Fruit fly (Drosophila melanogaster) whole organism, pupa: ENCODE results near the gene CG4995.
A peak's percentile ranks its signal among the peaks of the same experiment; 100 is the strongest.

Source experiments
- CG10348 ChIP-seq: fragments of 200-800 bp; sonication (Bioruptor generic); IDR thresholded peaks from 2 replicates; pipeline ENCODE4 v1.3.6; 2022; ENCODE audit warnings: missing biosample characterization, missing genetic modification characterization
- CG12605 ChIP-seq: fragments of 200-800 bp; sonication (Bioruptor generic); IDR thresholded peaks from 2 replicates; pipeline ENCODE4 v1.3.6; 2022; ENCODE audit warnings: missing biosample characterization, missing genetic modification characterization
- CG13204 ChIP-seq: fragments of 200-800 bp; sonication (Bioruptor generic); optimal IDR thresholded peaks from 2 replicates; lab custom pipeline; 2018; ENCODE audit warnings: missing biosample characterization, mild to moderate bottlenecking, missing genetic modification characterization, moderate library complexity
- CG14655 ChIP-seq: fragments of 200-800 bp; sonication (Bioruptor generic); optimal IDR thresholded peaks from 3 replicates; lab custom pipeline; 2017; ENCODE audit warnings: mild to moderate bottlenecking, missing biosample characterization, missing genetic modification reagents, missing genetic modification characterization
- CG15710 ChIP-seq: fragments of 200-800 bp; sonication (Bioruptor generic); optimal IDR thresholded peaks from 2 replicates; lab custom pipeline; 2018; ENCODE audit warnings: missing biosample characterization, mild to moderate bottlenecking, missing genetic modification characterization, moderate library complexity
- CG17806 ChIP-seq: fragments of 200-800 bp; sonication (Bioruptor generic); optimal IDR thresholded peaks from 2 replicates; lab custom pipeline; 2018; ENCODE audit warnings: missing biosample characterization, mild to moderate bottlenecking, missing genetic modification characterization, moderate library complexity
- CG32121 ChIP-seq: fragments of 200-800 bp; sonication (Bioruptor generic); IDR thresholded peaks from 2 replicates; pipeline ENCODE4 v1.3.6; 2022; ENCODE audit warnings: missing biosample characterization, missing genetic modification characterization
- CG34367 ChIP-seq: fragments of 200-800 bp; sonication (Bioruptor generic); optimal IDR thresholded peaks from 2 replicates; lab custom pipeline; 2018; ENCODE audit warnings: missing biosample characterization, mild to moderate bottlenecking, missing genetic modification characterization
- CG4496 ChIP-seq: fragments of 200-800 bp; sonication (Bioruptor generic); IDR thresholded peaks from 3 replicates; pipeline ENCODE4 v1.3.6; 2022; ENCODE audit warnings: missing biosample characterization, missing genetic modification characterization
- CG8159 ChIP-seq: fragments of 200-800 bp; sonication (Bioruptor generic); optimal IDR thresholded peaks from 3 replicates; lab custom pipeline; 2018; ENCODE audit warnings: missing biosample characterization, mild to moderate bottlenecking, missing genetic modification characterization, moderate library complexity
- CG8301 ChIP-seq: fragments of 200-800 bp; sonication (Bioruptor generic); optimal IDR thresholded peaks from 2 replicates; lab custom pipeline; 2018; ENCODE audit warnings: missing biosample characterization, mild to moderate bottlenecking, missing genetic modification characterization
- CG9948 ChIP-seq: fragments of 200-800 bp; sonication (Bioruptor generic); optimal IDR thresholded peaks from 2 replicates; lab custom pipeline; 2018; ENCODE audit warnings: missing biosample characterization, mild to moderate bottlenecking, missing genetic modification characterization, moderate library complexity
- D1 ChIP-seq: fragments of 200-800 bp; sonication (Bioruptor generic); optimal IDR thresholded peaks from 2 replicates; lab custom pipeline; 2018; ENCODE audit warnings: missing biosample characterization, mild to moderate bottlenecking, missing genetic modification characterization, moderate library complexity
- EcR ChIP-seq: fragments of 200-800 bp; sonication (Bioruptor generic); optimal IDR thresholded peaks from 3 replicates; lab custom pipeline; 2019; ENCODE audit warnings: missing biosample characterization, missing genetic modification characterization, mild to moderate bottlenecking, moderate library complexity, missing genetic modification reagents
- Ets98B ChIP-seq: fragments of 200-800 bp; sonication (Bioruptor generic); IDR thresholded peaks from 2 replicates; pipeline ENCODE4 v1.3.6; 2022; ENCODE audit warnings: missing biosample characterization, missing genetic modification characterization
- Pif1A ChIP-seq: fragments of 200-800 bp; sonication (Bioruptor generic); optimal IDR thresholded peaks from 3 replicates; lab custom pipeline; 2016; ENCODE audit warnings: missing biosample characterization, missing genetic modification characterization
- Pif1B ChIP-seq: fragments of 200-800 bp; sonication (Bioruptor generic); optimal IDR thresholded peaks from 3 replicates; lab custom pipeline; 2016; ENCODE audit warnings: missing biosample characterization, missing genetic modification characterization
- Snoo ChIP-seq: fragments of 200-800 bp; sonication (Bioruptor generic); optimal IDR thresholded peaks from 3 replicates; lab custom pipeline; 2017; ENCODE audit warnings: missing biosample characterization, mild to moderate bottlenecking, missing genetic modification characterization, inconsistent platforms
- fd96Ca ChIP-seq: fragments of 200-800 bp; sonication (Bioruptor generic); IDR thresholded peaks from 3 replicates; pipeline ENCODE4 v1.3.6; 2022; ENCODE audit warnings: missing biosample characterization, missing genetic modification characterization
- gl ChIP-seq: fragments of 200-800 bp; sonication (Bioruptor generic); optimal IDR thresholded peaks from 2 replicates; lab custom pipeline; 2018; ENCODE audit warnings: missing biosample characterization, mild to moderate bottlenecking, missing genetic modification characterization
- rn ChIP-seq: fragments of 200-800 bp; sonication (Bioruptor generic); IDR thresholded peaks from 2 replicates; pipeline ENCODE4 v1.3.6; 2022; ENCODE audit warnings: missing biosample characterization, missing genetic modification characterization

The CG4995 gene

dm6 chr2L:10310614-10311382 is 11.5 kb upstream of the CG4995 start, which contains the start of gene Cdk5alpha:
TSS of gene Cdk5alpha (minus strand) at chr2L:10310956.
- TF ChIP-seq CG8301 (tag; lab: Kevin White, UChicago) (no peak), CG4496 (GFP tag; lab: Robert Waterston, UW) (no peak), Snoo (tag; lab: Kevin White, UChicago) (no peak), D1 (tag; lab: Kevin White, UChicago) (no peak), CG12605 (no peak), CG34367 (tag; lab: Kevin White, UChicago) (no peak), gl (tag; lab: Kevin White, UChicago) (no peak), EcR (no peak), CG13204 (GFP tag; lab: Kevin White, UChicago) (no peak), CG17806 (tag; lab: Kevin White, UChicago) (no peak), CG15710 (tag; lab: Kevin White, UChicago) (no peak), CG14655 (GFP tag; lab: Kevin White, UChicago) (no peak)

dm6 chr2L:10311822-10312221 is 10.5 kb upstream of the CG4995 start:
- TF ChIP-seq EcR (no peak), Snoo (tag; lab: Kevin White, UChicago) (no peak), CG8159 (tag; lab: Kevin White, UChicago) (no peak), rn (GFP tag; lab: Robert Waterston, UW) (no peak), CG9948 (tag; lab: Kevin White, UChicago) (no peak)
- TF ChIP-seq, all 21 proteins: peak for 0

- TF ChIP-seq CG15710 (tag; lab: Kevin White, UChicago) (peak; percentile 24), CG13204 (GFP tag; lab: Kevin White, UChicago) (no peak), CG14655 (GFP tag; lab: Kevin White, UChicago) (no peak), D1 (tag; lab: Kevin White, UChicago) (no peak), gl (tag; lab: Kevin White, UChicago) (no peak), EcR (peak; percentile 27), CG17806 (tag; lab: Kevin White, UChicago) (no peak), CG8301 (tag; lab: Kevin White, UChicago) (no peak)
These were observed 7.7 kb upstream of the CG4995 start, which contains the start of the genes Usp14 and CG4972 for dm6 chr2L:10314327-10315210. TSS of gene Usp14 (minus strand) at chr2L:10314396. TSS of gene CG4972 (plus strand) at chr2L:10314792.

- no peak for TF ChIP-seq EcR
- no peak for TF ChIP-seq gl (tag; lab: Kevin White, UChicago)
- no peak for TF ChIP-seq CG14655 (GFP tag; lab: Kevin White, UChicago)
- no peak for TF ChIP-seq CG8159 (tag; lab: Kevin White, UChicago)
- TF ChIP-seq CG15710 (tag; lab: Kevin White, UChicago): no peak
- TF ChIP-seq rn (GFP tag; lab: Robert Waterston, UW): no peak
- no peak for TF ChIP-seq CG10348 (GFP tag; lab: Robert Waterston, UW)
- TF ChIP-seq CG9948 (tag; lab: Kevin White, UChicago): no peak
- TF ChIP-seq CG8301 (tag; lab: Kevin White, UChicago): no peak
- no peak for TF ChIP-seq Pif1A (GFP tag; lab: Kevin White, UChicago)
- no peak for TF ChIP-seq D1 (tag; lab: Kevin White, UChicago)
- no peak for TF ChIP-seq Ets98B (GFP tag; lab: Robert Waterston, UW)
- no peak for TF ChIP-seq Snoo (tag; lab: Kevin White, UChicago)
- no peak for TF ChIP-seq CG13204 (GFP tag; lab: Kevin White, UChicago)
- TF ChIP-seq fd96Ca (GFP tag; lab: Robert Waterston, UW): no peak
- no peak for TF ChIP-seq CG32121 (GFP tag; lab: Robert Waterston, UW)
These were observed 6.4 kb upstream of the CG4995 start for dm6 chr2L:10315888-10316287.

- TF ChIP-seq Pif1A (GFP tag; lab: Kevin White, UChicago): no peak
- no peak for TF ChIP-seq CG8301 (tag; lab: Kevin White, UChicago)
- TF ChIP-seq CG12605: no peak
- TF ChIP-seq D1 (tag; lab: Kevin White, UChicago): no peak
- no peak for TF ChIP-seq CG13204 (GFP tag; lab: Kevin White, UChicago)
- TF ChIP-seq rn (GFP tag; lab: Robert Waterston, UW): no peak
- no peak for TF ChIP-seq Pif1B (GFP tag; lab: Kevin White, UChicago)
- no peak for TF ChIP-seq fd96Ca (GFP tag; lab: Robert Waterston, UW)
- TF ChIP-seq CG17806 (tag; lab: Kevin White, UChicago): no peak
- TF ChIP-seq CG8159 (tag; lab: Kevin White, UChicago): no peak
- no peak for TF ChIP-seq Ets98B (GFP tag; lab: Robert Waterston, UW)
- no peak for TF ChIP-seq CG14655 (GFP tag; lab: Kevin White, UChicago)
- TF ChIP-seq CG10348 (GFP tag; lab: Robert Waterston, UW): no peak
- no peak for TF ChIP-seq Snoo (tag; lab: Kevin White, UChicago)
- TF ChIP-seq CG4496 (GFP tag; lab: Robert Waterston, UW): no peak
- TF ChIP-seq CG15710 (tag; lab: Kevin White, UChicago): no peak
- no peak for TF ChIP-seq CG9948 (tag; lab: Kevin White, UChicago)
- no peak for TF ChIP-seq CG32121 (GFP tag; lab: Robert Waterston, UW)
- TF ChIP-seq EcR: no peak
These were observed 2.0 kb upstream of the CG4995 start for dm6 chr2L:10320174-10320775.
